Worm (Caenorhabditis elegans) whole organism, young adult: ENCODE data around the gene C44B12.6.

Experiments used
- attf-3 ChIP-seq: fragments of 200-800 bp; sonication (Bioruptor generic); conservative IDR thresholded peaks from 2 replicates; pipeline ENCODE4 v1.3.6; 2022; ENCODE audit warnings: missing genetic modification reagents, missing genetic modification characterization, missing compliant biosample characterization
- ets-4 ChIP-seq: fragments of 200-800 bp; sonication (Bioruptor generic); optimal IDR thresholded peaks from 2 replicates; lab custom pipeline; 2018; ENCODE audit warnings: mild to moderate bottlenecking, missing genetic modification characterization, missing compliant biosample characterization
- hlh-26 ChIP-seq: fragments of 200-800 bp; sonication (Bioruptor generic); conservative IDR thresholded peaks from 2 replicates; pipeline ENCODE4 v1.3.6; 2022; ENCODE audit warnings: missing genetic modification reagents, missing genetic modification characterization, missing compliant biosample characterization
- zfh-2 ChIP-seq: fragments of 200-800 bp; sonication (Bioruptor generic); conservative IDR thresholded peaks from 2 replicates; pipeline ENCODE4 v1.3.6; 2022; ENCODE audit warnings: missing genetic modification reagents, missing genetic modification characterization, missing compliant biosample characterization

DNA sequence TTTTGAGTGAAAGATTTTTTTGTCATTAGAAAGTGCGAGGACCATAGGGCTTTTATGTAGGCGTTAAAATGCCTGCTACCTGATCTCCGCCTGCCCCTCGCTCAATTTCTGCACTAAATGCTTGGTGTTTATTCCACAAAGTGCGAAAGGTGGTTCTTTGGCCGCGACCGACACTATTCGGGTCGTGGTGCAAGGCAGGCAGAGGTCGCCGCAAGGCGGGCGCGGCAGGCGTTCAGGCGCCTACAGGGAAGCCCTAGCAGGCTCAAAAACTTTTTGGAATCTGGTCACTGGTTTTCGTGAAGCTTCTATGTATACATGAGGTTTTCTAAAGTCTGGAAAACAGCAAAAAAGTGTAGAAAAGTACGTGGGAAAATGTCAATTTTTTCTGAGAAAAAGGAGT is 15.7 kb downstream of the C44B12.6 start:
- no peak for TF ChIP-seq attf-3 (GFP tag; lab: Robert Waterston, UW)
- TF ChIP-seq hlh-26 (GFP tag; lab: Robert Waterston, UW) = no peak
- no peak for TF ChIP-seq ets-4 (GFP tag; lab: Kevin White, UChicago)
- TF ChIP-seq zfh-2 = no peak; the same call in none of the 2 replicates
